Fruit fly (Drosophila melanogaster): ENCODE data around the gene cDIP.

dm6 chr3R:21158643-21159042 is 2.2 kb downstream of the cDIP start:
- no peak for TF ChIP-seq Hr38 (GFP tag; optimal IDR thresholded peaks at IDR 0.05)
- TF ChIP-seq OdsH (GFP tag; optimal IDR thresholded peaks at IDR 0.05) = no peak
- no peak for TF ChIP-seq salr (GFP tag; optimal IDR thresholded peaks at IDR 0.05)
- no peak for TF ChIP-seq CG16779 (tag; optimal IDR thresholded peaks at IDR 0.05)
- TF ChIP-seq CG10631 (GFP tag; optimal IDR thresholded peaks at IDR 0.05) = no peak
- TF ChIP-seq Blimp-1 (GFP tag; optimal IDR thresholded peaks at IDR 0.05) = no peak
